Worm (Caenorhabditis elegans) whole organism, L4/young adult: ENCODE data around the gene mnat-1.

Experiments
- W03F9.2 ChIP-seq: fragments of 150-350 bp; optimal IDR thresholded peaks from 2 replicates; lab custom pipeline; 2014; ENCODE audit warnings: missing biosample characterization, missing genetic modification characterization
- dao-5 ChIP-seq: sonication (generic microtip); optimal IDR thresholded peaks from 2 replicates; lab custom pipeline; 2016; ENCODE audit warnings: missing genotype, missing genetic modification characterization, moderate library complexity, missing compliant biosample characterization
- him-1 ChIP-seq: sonication (generic microtip); optimal IDR thresholded peaks from 2 replicates; lab custom pipeline; 2016; ENCODE audit warnings: missing genotype, missing genetic modification reagents, missing genetic modification characterization, missing compliant biosample characterization

The mnat-1 gene

ce11 chrII:2431972-2432371 lies 46.5 kb downstream of the mnat-1 start, which contains the start of gene ceh-86:
Gene ceh-86, minus strand, starts transcription at chrII:2432072.
- TF ChIP-seq dao-5: no peak
- no peak for TF ChIP-seq him-1 (tag; lab: Kevin White, UChicago)
- TF ChIP-seq W03F9.2: no peak
